Worm (Caenorhabditis elegans) whole organism, L2 larva: Measurements from ENCODE around the gene nhr-38.

Experiments
- ama-1 ChIP-seq: fragments of 150-350 bp; optimal IDR thresholded peaks from 2 replicates; lab custom pipeline; 2018; ENCODE audit warnings: inconsistent platforms
- lsy-2 ChIP-seq, 2 experiments: fragments of 150-350 bp in 1 of 2; sonication (generic microtip) in 1 of 2; optimal IDR thresholded peaks; 2 replicates each; lab custom pipeline; 2014 to 2017; ENCODE audit warnings: missing biosample characterization in 2 of 2, missing genetic modification characterization in 2 of 2
- unc-55 ChIP-seq: fragments of 150-350 bp; sonication (generic microtip); optimal IDR thresholded peaks from 3 replicates; lab custom pipeline; 2014; ENCODE audit warnings: missing biosample characterization, missing genetic modification reagents, missing genetic modification characterization

DNA sequence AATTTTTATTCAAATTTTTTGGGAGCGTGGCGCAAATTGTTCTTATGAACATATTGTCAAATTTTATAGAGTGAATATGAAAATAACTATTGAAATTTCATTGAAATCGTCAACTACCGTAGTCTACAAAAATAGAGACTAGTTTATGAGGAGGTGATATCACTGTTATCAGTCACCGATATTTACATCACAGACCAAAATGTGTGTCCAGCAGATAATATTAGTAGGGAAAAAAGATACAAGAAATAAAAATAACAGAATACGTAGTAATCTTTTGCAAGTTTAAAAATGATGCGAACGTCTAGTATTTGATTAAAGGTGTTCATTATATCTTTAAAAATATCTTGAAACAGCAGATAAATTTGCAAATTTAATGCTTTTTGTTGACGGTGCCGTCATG lies 30.7 kb upstream of the nhr-38 start:
- no peak for TF ChIP-seq lsy-2 (tag; optimal IDR thresholded peaks at IDR 0.05; lab: Kevin White, UChicago)
- TF ChIP-seq ama-1, result no peak
- no peak for TF ChIP-seq unc-55
